Worm (Caenorhabditis elegans) whole organism, L2 larva: ENCODE results near the gene srt-74.

Source experiments
- R02D3.7 ChIP-seq: fragments of 150-350 bp; optimal IDR thresholded peaks from 2 replicates; lab custom pipeline; 2014; ENCODE audit warnings: missing biosample characterization, missing genetic modification characterization
- mdl-1 ChIP-seq, 2 experiments: fragments of 150-350 bp in 1 of 2; sonication (generic microtip) in 1 of 2; optimal IDR thresholded peaks; 2 replicates each; lab custom pipeline; 2017; ENCODE audit warnings: missing biosample characterization in 2 of 2, missing genetic modification characterization in 2 of 2

- TF ChIP-seq R02D3.7 (tag; lab: Kevin White, UChicago) = no peak
- no peak for TF ChIP-seq mdl-1 (tag; optimal IDR thresholded peaks at IDR 0.05; lab: Kevin White, UChicago)
Observed at ce11 chrV:14311115-14311514, 29.0 kb upstream of the srt-74 start, which contains the start of gene ddn-3.
